Worm (Caenorhabditis elegans) whole organism, young adult: ENCODE data around the gene rpn-3.

Experiments
- B0035.1 ChIP-seq: sonication (generic microtip); optimal IDR thresholded peaks from 2 replicates; lab custom pipeline; 2016; ENCODE audit warnings: missing genetic modification characterization, mild to moderate bottlenecking, missing compliant biosample characterization, missing genotype, missing genetic modification reagents
- C06A6.2 ChIP-seq: fragments of 200-800 bp; sonication (Bioruptor generic); conservative IDR thresholded peaks from 2 replicates; pipeline ENCODE4 v1.3.6; 2022; ENCODE audit warnings: missing genetic modification characterization, missing compliant biosample characterization
- F23B12.7 ChIP-seq: sonication (generic microtip); optimal IDR thresholded peaks from 2 replicates; lab custom pipeline; 2017; ENCODE audit warnings: missing genetic modification characterization, mild to moderate bottlenecking, missing compliant biosample characterization, antibody characterized with exemption, moderate library complexity; ENCODE audit not compliant: insufficient read depth
- K12H6.12 ChIP-seq: fragments of 200-800 bp; sonication (Bioruptor generic); optimal IDR thresholded peaks from 2 replicates; lab custom pipeline; 2018; ENCODE audit warnings: mild to moderate bottlenecking, missing genetic modification characterization, missing compliant biosample characterization
- Y53F4B.3 ChIP-seq: fragments of 200-800 bp; sonication (Bioruptor generic); IDR thresholded peaks from 2 replicates; pipeline ENCODE4 v1.3.6; 2022; ENCODE audit warnings: missing genetic modification reagents, missing genetic modification characterization, missing compliant biosample characterization
- Y67H2A.10 ChIP-seq: fragments of 200-800 bp; sonication (Bioruptor generic); conservative IDR thresholded peaks from 2 replicates; pipeline ENCODE4 v1.3.6; 2022; ENCODE audit warnings: missing genetic modification reagents, missing genetic modification characterization, missing compliant biosample characterization
- Y95B8A.8 ChIP-seq: fragments of 200-800 bp; sonication (Bioruptor generic); IDR thresholded peaks from 2 replicates; pipeline ENCODE4 v1.3.6; 2022; ENCODE audit warnings: missing genetic modification reagents, missing genetic modification characterization, missing compliant biosample characterization
- ZK185.1 ChIP-seq: sonication (generic microtip); optimal IDR thresholded peaks from 2 replicates; lab custom pipeline; 2016; ENCODE audit warnings: mild to moderate bottlenecking, missing genetic modification characterization, missing compliant biosample characterization; ENCODE audit not compliant: poor library complexity, severe bottlenecking
- aptf-3 ChIP-seq: fragments of 200-800 bp; sonication (Bioruptor generic); IDR thresholded peaks from 2 replicates; pipeline ENCODE4 v1.3.6; 2022; ENCODE audit warnings: missing genetic modification characterization, missing compliant biosample characterization
- bed-2 ChIP-seq: fragments of 200-800 bp; sonication (Bioruptor generic); IDR thresholded peaks from 2 replicates; pipeline ENCODE4 v1.3.6; 2022; ENCODE audit warnings: missing genetic modification reagents, missing genetic modification characterization, missing compliant biosample characterization
- ceh-100 ChIP-seq: fragments of 200-800 bp; sonication (Bioruptor generic); IDR thresholded peaks from 2 replicates; pipeline ENCODE4 v1.3.6; 2022; ENCODE audit warnings: missing genetic modification reagents, missing genetic modification characterization, missing compliant biosample characterization
- ceh-79 ChIP-seq: sonication (generic microtip); optimal IDR thresholded peaks from 2 replicates; lab custom pipeline; 2017; ENCODE audit warnings: mild to moderate bottlenecking, missing genetic modification characterization, missing compliant biosample characterization
- die-1 ChIP-seq: sonication (generic microtip); optimal IDR thresholded peaks from 2 replicates; lab custom pipeline; 2016; ENCODE audit warnings: missing genotype, mild to moderate bottlenecking, missing genetic modification characterization, missing compliant biosample characterization
- dpff-1 ChIP-seq: sonication (generic microtip); optimal IDR thresholded peaks from 2 replicates; lab custom pipeline; 2017; ENCODE audit warnings: mild to moderate bottlenecking, missing genetic modification characterization, missing compliant biosample characterization
- efl-1 ChIP-seq: fragments of 150-350 bp; optimal IDR thresholded peaks from 2 replicates; lab custom pipeline; 2014; ENCODE audit warnings: missing biosample characterization, missing genetic modification reagents, missing genetic modification characterization
- egl-44 ChIP-seq: fragments of 200-800 bp; sonication (Bioruptor generic); IDR thresholded peaks from 2 replicates; pipeline ENCODE4 v1.3.6; 2022; ENCODE audit warnings: missing genetic modification reagents, missing genetic modification characterization, missing compliant biosample characterization
- him-1 ChIP-seq: sonication (generic microtip); optimal IDR thresholded peaks from 2 replicates; lab custom pipeline; 2016; ENCODE audit warnings: missing genotype, missing genetic modification reagents, missing genetic modification characterization, missing compliant biosample characterization
- hlh-12 ChIP-seq: sonication (generic microtip); optimal IDR thresholded peaks from 2 replicates; lab custom pipeline; 2016; ENCODE audit warnings: missing genetic modification characterization, missing compliant biosample characterization
- hlh-26 ChIP-seq: fragments of 200-800 bp; sonication (Bioruptor generic); conservative IDR thresholded peaks from 2 replicates; pipeline ENCODE4 v1.3.6; 2022; ENCODE audit warnings: missing genetic modification reagents, missing genetic modification characterization, missing compliant biosample characterization
- hmg-1.2 ChIP-seq: fragments of 200-800 bp; sonication (Bioruptor generic); IDR thresholded peaks from 2 replicates; pipeline ENCODE4 v1.3.6; 2022; ENCODE audit warnings: missing genetic modification reagents, missing genetic modification characterization, missing compliant biosample characterization
- hmg-20 ChIP-seq: fragments of 200-800 bp; sonication (Bioruptor generic); IDR thresholded peaks from 2 replicates; pipeline ENCODE4 v1.3.6; 2022; ENCODE audit warnings: missing genetic modification reagents, missing genetic modification characterization, missing compliant biosample characterization
- hrde-1 ChIP-seq: sonication (generic microtip); optimal IDR thresholded peaks from 2 replicates; lab custom pipeline; 2016; ENCODE audit warnings: missing genetic modification characterization, mild to moderate bottlenecking, missing compliant biosample characterization, moderate library complexity, missing genotype, missing genetic modification reagents, borderline replicate concordance
- hsf-1 ChIP-seq: fragments of 200-800 bp; sonication (Bioruptor generic); IDR thresholded peaks from 2 replicates; pipeline ENCODE4 v1.3.6; 2022; ENCODE audit warnings: missing genetic modification reagents, missing genetic modification characterization, missing compliant biosample characterization
- lag-1 ChIP-seq: fragments of 200-800 bp; sonication (Bioruptor generic); IDR thresholded peaks from 2 replicates; pipeline ENCODE4 v1.3.6; 2022; ENCODE audit warnings: missing genetic modification reagents, missing genetic modification characterization, missing compliant biosample characterization
- let-526 ChIP-seq: fragments of 200-800 bp; sonication (Bioruptor generic); IDR thresholded peaks from 2 replicates; pipeline ENCODE4 v1.3.6; 2022; ENCODE audit warnings: missing genetic modification reagents, missing genetic modification characterization, missing compliant biosample characterization
- let-607 ChIP-seq, 2 experiments: fragments of 200-800 bp in 1 of 2; sonication (Bioruptor generic) in 1 of 2; sonication (generic microtip) in 1 of 2; optimal IDR thresholded peaks; 2 replicates each; lab custom pipeline; 2016 to 2018; ENCODE audit warnings: mild to moderate bottlenecking in 2 of 2, missing compliant biosample characterization in 2 of 2, missing genetic modification characterization in 2 of 2, moderate library complexity in 2 of 2, missing genotype in 1 of 2
- madf-10 ChIP-seq: sonication (generic microtip); optimal IDR thresholded peaks from 2 replicates; lab custom pipeline; 2016; ENCODE audit warnings: mild to moderate bottlenecking, missing genetic modification characterization, missing compliant biosample characterization
- madf-8 ChIP-seq: fragments of 200-800 bp; sonication (Bioruptor generic); conservative IDR thresholded peaks from 2 replicates; pipeline ENCODE4 v1.3.6; 2022; ENCODE audit warnings: missing genetic modification reagents, missing genetic modification characterization, missing compliant biosample characterization
- mel-28 ChIP-seq: sonication (generic microtip); optimal IDR thresholded peaks from 2 replicates; lab custom pipeline; 2016; ENCODE audit warnings: borderline replicate concordance, mild to moderate bottlenecking, missing genetic modification characterization, missing compliant biosample characterization
- mxl-1 ChIP-seq: sonication (generic microtip); optimal IDR thresholded peaks from 2 replicates; lab custom pipeline; 2016; ENCODE audit warnings: missing genetic modification characterization, missing compliant biosample characterization
- nfya-2 ChIP-seq: fragments of 200-800 bp; sonication (Bioruptor generic); IDR thresholded peaks from 2 replicates; pipeline ENCODE4 v1.3.6; 2022; ENCODE audit warnings: missing genetic modification reagents, missing genetic modification characterization, missing compliant biosample characterization
- nhr-27 ChIP-seq: fragments of 200-800 bp; sonication (Bioruptor generic); optimal IDR thresholded peaks from 2 replicates; lab custom pipeline; 2018; ENCODE audit warnings: mild to moderate bottlenecking, missing genetic modification characterization, moderate library complexity, missing compliant biosample characterization
- nhr-80 ChIP-seq: sonication (generic microtip); optimal IDR thresholded peaks from 2 replicates; lab custom pipeline; 2016; ENCODE audit warnings: missing genetic modification characterization, missing compliant biosample characterization
- pbrm-1 ChIP-seq: fragments of 200-800 bp; sonication (Bioruptor generic); IDR thresholded peaks from 2 replicates; pipeline ENCODE4 v1.3.6; 2022; ENCODE audit warnings: missing genetic modification reagents, missing genetic modification characterization, missing compliant biosample characterization
- rec-8 ChIP-seq, 2 experiments: sonication (generic microtip); optimal IDR thresholded peaks; 2 replicates each; lab custom pipeline; 2016; ENCODE audit warnings: mild to moderate bottlenecking in 2 of 2, missing genetic modification characterization in 2 of 2, missing genetic modification reagents in 2 of 2, missing genotype in 2 of 2, missing biosample characterization in 1 of 2, missing compliant biosample characterization in 1 of 2, moderate library complexity in 1 of 2
- repo-1 ChIP-seq: sonication (generic microtip); optimal IDR thresholded peaks from 2 replicates; lab custom pipeline; 2017; ENCODE audit warnings: mild to moderate bottlenecking, missing genetic modification characterization, missing compliant biosample characterization
- snpc-1.1 ChIP-seq: sonication (generic microtip); optimal IDR thresholded peaks from 2 replicates; lab custom pipeline; 2017; ENCODE audit warnings: missing genetic modification characterization, mild to moderate bottlenecking, missing compliant biosample characterization, antibody characterized with exemption, moderate library complexity, missing genotype, missing genetic modification reagents; ENCODE audit not compliant: insufficient read depth
- unc-130 ChIP-seq: sonication (generic microtip); optimal IDR thresholded peaks from 2 replicates; lab custom pipeline; 2016; ENCODE audit warnings: missing genetic modification reagents, missing genetic modification characterization, missing compliant biosample characterization
- unc-62 ChIP-seq: fragments of 150-350 bp; optimal IDR thresholded peaks from 2 replicates; lab custom pipeline; 2014; ENCODE audit warnings: missing biosample characterization, missing genetic modification reagents, missing genetic modification characterization
- ztf-22 ChIP-seq: fragments of 200-800 bp; sonication (Bioruptor generic); optimal IDR thresholded peaks from 2 replicates; lab custom pipeline; 2018; ENCODE audit warnings: mild to moderate bottlenecking, missing genetic modification characterization, moderate library complexity, missing compliant biosample characterization
- ztf-6 ChIP-seq: fragments of 200-800 bp; sonication (Bioruptor generic); IDR thresholded peaks from 2 replicates; pipeline ENCODE4 v1.3.6; 2022; ENCODE audit warnings: missing genetic modification reagents, missing genetic modification characterization, missing compliant biosample characterization

rpn-3 gene

DNA sequence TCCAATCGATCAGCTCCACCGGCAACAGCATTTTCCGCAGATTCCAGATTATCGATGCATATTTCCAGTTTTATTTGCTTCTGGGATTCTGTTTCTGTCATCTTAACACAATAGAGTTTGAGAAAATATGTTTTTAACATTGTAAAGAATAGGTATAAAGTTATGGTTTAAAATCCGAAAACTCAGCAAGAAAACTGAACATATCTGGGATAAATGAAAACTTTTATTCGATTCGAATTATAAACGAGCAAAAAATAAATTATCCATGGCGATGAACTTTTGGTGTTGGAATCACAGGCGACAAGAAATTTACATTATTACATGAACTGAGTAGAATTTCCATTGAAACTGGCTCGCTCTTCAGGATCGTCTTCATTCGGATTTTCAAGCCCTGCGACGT, 43.6 kb upstream of the rpn-3 start, which contains the start of gene cutc-1 (continued):
- TF ChIP-seq hlh-12 (tag; lab: Kevin White, UChicago) = no peak
- no peak for TF ChIP-seq Y53F4B.3 (GFP tag; lab: Robert Waterston, UW)
- no peak for TF ChIP-seq Y67H2A.10

DNA sequence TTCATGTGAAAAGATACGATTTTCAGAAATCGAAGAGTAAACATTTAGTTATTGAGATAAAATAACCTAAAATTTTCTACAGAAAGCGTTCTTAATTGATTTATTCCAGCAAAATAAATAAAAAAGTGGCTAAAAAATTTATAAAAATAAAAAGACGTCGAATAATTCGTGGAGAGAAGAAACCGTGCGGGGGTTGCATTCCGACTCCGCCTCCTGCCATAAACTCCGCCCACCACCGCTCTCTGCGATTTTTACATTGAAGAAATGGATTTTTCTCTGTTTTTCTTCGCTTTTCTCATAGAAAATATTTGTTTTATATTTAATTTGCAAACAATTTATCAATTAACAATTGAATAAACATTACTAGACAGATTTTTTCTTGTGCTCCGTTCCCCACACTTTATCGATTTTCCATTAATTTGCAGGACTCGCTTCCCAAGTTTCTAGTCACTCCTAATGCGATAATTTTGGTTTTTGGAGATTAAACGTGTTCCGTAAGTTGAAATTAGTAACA, 41.6 kb upstream of the rpn-3 start, which contains the start of the genes ubxn-4 and cyy-1:
TSS of gene ubxn-4 (minus strand) at position 114 of the 514 bp plus-strand sequence.
TSS of gene cyy-1 (plus strand) at position 426 of the 514 bp plus-strand sequence.
- TF ChIP-seq let-526 (no peak), ceh-79 (tag; lab: Kevin White, UChicago) (no peak), bed-2 (no peak), rec-8 (tag; optimal IDR thresholded peaks at IDR 0.05; lab: Kevin White, UChicago) (no peak), mel-28 (tag; lab: Kevin White, UChicago) (no peak), madf-10 (tag; lab: Kevin White, UChicago) (no peak), die-1 (no peak), nfya-2 (GFP tag; lab: Robert Waterston, UW) (no peak), Y95B8A.8 (GFP tag; lab: Robert Waterston, UW) (no peak)
- TF ChIP-seq, all 124 proteins: peak for 0

DNA sequence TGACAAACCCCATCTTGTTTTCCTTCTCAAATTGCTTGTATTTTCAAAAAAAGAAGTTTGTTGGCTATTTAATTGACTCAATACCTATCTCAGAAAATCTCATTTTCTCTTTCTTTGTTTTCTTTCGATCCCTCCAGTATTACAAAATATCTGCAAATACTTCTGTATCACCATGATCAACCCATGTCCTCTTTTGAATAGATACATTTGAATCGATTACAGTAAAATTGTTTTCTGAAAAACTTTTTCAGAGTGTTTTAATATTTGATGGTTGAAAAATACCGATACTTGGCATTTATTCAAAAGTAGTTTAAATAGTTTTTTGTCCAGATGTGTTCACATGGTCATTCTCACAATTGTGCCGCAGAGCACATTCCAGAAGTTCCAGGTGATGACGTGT, 38.0 kb upstream of the rpn-3 start, which contains the start of gene ZK353.9:
TSS of gene ZK353.9 (plus strand) at position 331 of the 400 bp plus-strand sequence.
- TF ChIP-seq hsf-1 (GFP tag; lab: Robert Waterston, UW) (no peak), hlh-26 (GFP tag; lab: Robert Waterston, UW) (no peak), hmg-20 (GFP tag; lab: Robert Waterston, UW) (no peak), ceh-100 (no peak), him-1 (tag; lab: Kevin White, UChicago) (no peak), unc-62 (GFP tag; lab: Kevin White, UChicago) (no peak), egl-44 (no peak), pbrm-1 (GFP tag; lab: Robert Waterston, UW) (no peak), unc-130 (no peak), die-1 (no peak), hmg-1.2 (GFP tag; lab: Robert Waterston, UW) (no peak), ZK185.1 (tag; lab: Kevin White, UChicago) (no peak), let-607 (tag; optimal IDR thresholded peaks at IDR 0.05; lab: Kevin White, UChicago) (no peak), lag-1 (GFP tag; lab: Robert Waterston, UW) (no peak)

DNA sequence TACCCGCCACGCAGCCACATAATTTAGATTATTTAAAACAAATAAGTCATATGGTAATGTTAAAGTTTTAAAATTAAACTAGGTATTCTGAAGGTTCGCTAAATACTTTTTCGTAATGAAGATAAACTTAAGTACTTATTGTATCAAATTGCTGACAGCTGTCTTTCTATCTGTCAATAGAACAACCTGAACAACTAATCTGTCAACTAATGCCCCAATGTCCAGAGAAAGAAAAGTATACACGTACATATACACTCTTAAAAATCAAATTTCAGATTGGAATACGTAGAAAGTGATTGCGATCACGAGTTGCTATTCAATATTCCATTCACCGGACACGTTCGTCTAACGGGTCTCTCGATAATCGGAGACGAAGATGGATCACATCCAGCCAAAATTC, 36.4 kb upstream of the rpn-3 start:
- TF ChIP-seq ztf-22 (GFP tag; lab: Kevin White, UChicago) = no peak
- TF ChIP-seq nhr-27 (tag; lab: Kevin White, UChicago) = no peak
- TF ChIP-seq B0035.1 (tag; lab: Kevin White, UChicago) = no peak
- TF ChIP-seq mxl-1 (tag; lab: Kevin White, UChicago) = no peak
- TF ChIP-seq efl-1 (GFP tag; lab: Kevin White, UChicago) = no peak
- peak; percentile 1 for TF ChIP-seq nhr-80 (tag; lab: Kevin White, UChicago)

DNA sequence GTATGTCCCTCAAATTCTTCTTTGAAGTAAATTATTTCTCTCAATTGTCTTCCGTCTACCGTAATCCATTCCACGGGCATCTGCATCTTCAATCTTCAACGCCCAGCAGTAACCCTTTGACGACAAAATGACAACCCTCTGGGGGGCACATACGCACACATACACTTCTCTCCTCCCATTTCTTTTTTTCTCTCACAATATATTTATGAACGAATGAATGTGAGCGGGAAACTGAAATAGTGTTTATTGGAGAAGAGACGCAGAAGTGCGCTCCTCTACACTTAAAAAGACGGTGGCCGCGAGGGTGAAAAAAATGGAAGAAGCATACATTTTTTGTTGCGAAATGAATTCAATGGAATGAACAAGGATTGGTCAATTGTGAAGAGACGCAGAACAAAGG, 35.2 kb upstream of the rpn-3 start:
- TF ChIP-seq Y53F4B.3 (GFP tag; lab: Robert Waterston, UW) (no peak), ztf-6 (GFP tag; lab: Robert Waterston, UW) (no peak), efl-1 (GFP tag; lab: Kevin White, UChicago) (no peak), dpff-1 (no peak), snpc-1.1 (no peak), ztf-22 (GFP tag; lab: Kevin White, UChicago) (no peak), mel-28 (tag; lab: Kevin White, UChicago) (no peak), K12H6.12 (tag; lab: Kevin White, UChicago) (peak; percentile 67), F23B12.7 (tag; lab: Kevin White, UChicago) (peak; percentile 13), C06A6.2 (GFP tag; lab: Robert Waterston, UW) (no peak), madf-8 (GFP tag; lab: Robert Waterston, UW) (no peak), repo-1 (tag; lab: Kevin White, UChicago) (no peak), die-1 (no peak), aptf-3 (GFP tag; lab: Robert Waterston, UW) (no peak), rec-8 (tag; optimal IDR thresholded peaks at IDR 0.05; lab: Kevin White, UChicago) (no peak), hrde-1 (no peak)
